Fruit fly (Drosophila melanogaster) whole organism, embryonic: ENCODE data around the gene Plzf.

Experiments used
- Atf-2 ChIP-seq: fragments of 200-800 bp; sonication (Bioruptor generic); optimal IDR thresholded peaks from 2 replicates; lab custom pipeline; 2016; ENCODE audit warnings: missing biosample characterization, missing genetic modification characterization
- Blimp-1 ChIP-seq: fragments of 200-800 bp; sonication (Bioruptor generic); optimal IDR thresholded peaks from 3 replicates; lab custom pipeline; 2018; ENCODE audit warnings: missing biosample characterization, missing genetic modification characterization, mild to moderate bottlenecking, moderate library complexity, missing genetic modification reagents
- CG10462 ChIP-seq: fragments of 200-800 bp; sonication (Bioruptor generic); optimal IDR thresholded peaks from 2 replicates; lab custom pipeline; 2016; ENCODE audit warnings: missing biosample characterization, missing genetic modification characterization
- CG11093 ChIP-seq: fragments of 200-800 bp; sonication (Bioruptor generic); IDR thresholded peaks from 3 replicates; pipeline ENCODE4 v1.3.6; 2022; ENCODE audit warnings: missing biosample characterization, missing genetic modification characterization
- CG12155 ChIP-seq: fragments of 200-800 bp; sonication (Bioruptor generic); optimal IDR thresholded peaks from 3 replicates; lab custom pipeline; 2016; ENCODE audit warnings: missing biosample characterization, missing genetic modification characterization
- CG1233 ChIP-seq: fragments of 200-800 bp; sonication (Bioruptor generic); optimal IDR thresholded peaks from 4 replicates; lab custom pipeline; 2018; ENCODE audit warnings: missing biosample characterization, mild to moderate bottlenecking, missing genetic modification characterization
- CG14965 ChIP-seq: fragments of 200-800 bp; sonication (Bioruptor generic); optimal IDR thresholded peaks from 2 replicates; lab custom pipeline; 2016; ENCODE audit warnings: missing biosample characterization, missing genetic modification characterization, borderline replicate concordance
- CG1529 ChIP-seq: fragments of 200-800 bp; sonication (Bioruptor generic); optimal IDR thresholded peaks from 3 replicates; lab custom pipeline; 2018; ENCODE audit warnings: missing biosample characterization, missing genetic modification characterization
- CG16815 ChIP-seq: fragments of 200-800 bp; sonication (Bioruptor generic); optimal IDR thresholded peaks from 3 replicates; lab custom pipeline; 2017; ENCODE audit warnings: missing biosample characterization, mild to moderate bottlenecking, missing genetic modification characterization
- CG18599 ChIP-seq: fragments of 200-800 bp; sonication (Bioruptor generic); optimal IDR thresholded peaks from 3 replicates; lab custom pipeline; 2017; ENCODE audit warnings: missing biosample characterization, missing genetic modification characterization, mild to moderate bottlenecking, moderate library complexity, missing genetic modification reagents
- CG2199 ChIP-seq: fragments of 200-800 bp; sonication (Bioruptor generic); IDR thresholded peaks from 3 replicates; pipeline ENCODE4 v1.3.6; 2022; ENCODE audit warnings: missing biosample characterization, missing genetic modification characterization
- CG30431 ChIP-seq: fragments of 200-800 bp; sonication (Bioruptor generic); optimal IDR thresholded peaks from 2 replicates; lab custom pipeline; 2017; ENCODE audit warnings: missing biosample characterization, missing genetic modification characterization
- CG32772 ChIP-seq: fragments of 200-800 bp; sonication (Bioruptor generic); IDR thresholded peaks from 2 replicates; pipeline ENCODE4 v1.3.6; 2022; ENCODE audit warnings: missing biosample characterization, missing genetic modification characterization
- CG3407 ChIP-seq: fragments of 200-800 bp; sonication (Bioruptor generic); optimal IDR thresholded peaks from 2 replicates; lab custom pipeline; 2018; ENCODE audit warnings: missing biosample characterization, mild to moderate bottlenecking, missing genetic modification characterization
- CG34376 ChIP-seq: fragments of 200-800 bp; sonication (Bioruptor generic); optimal IDR thresholded peaks from 2 replicates; lab custom pipeline; 2018; ENCODE audit warnings: missing biosample characterization, mild to moderate bottlenecking, missing genetic modification characterization
- CG3995 ChIP-seq: fragments of 200-800 bp; sonication (Bioruptor generic); optimal IDR thresholded peaks from 3 replicates; lab custom pipeline; 2016; ENCODE audit warnings: missing biosample characterization, missing genetic modification characterization
- CG4404 ChIP-seq: fragments of 200-800 bp; sonication (Bioruptor generic); IDR thresholded peaks from 2 replicates; pipeline ENCODE4 v1.3.6; 2022; ENCODE audit warnings: missing biosample characterization, missing genetic modification characterization
- CG4820 ChIP-seq: fragments of 200-800 bp; sonication (Bioruptor generic); optimal IDR thresholded peaks from 3 replicates; lab custom pipeline; 2016; ENCODE audit warnings: missing biosample characterization, missing genetic modification characterization
- CG5180 ChIP-seq: fragments of 200-800 bp; sonication (Bioruptor generic); optimal IDR thresholded peaks from 3 replicates; lab custom pipeline; 2017; ENCODE audit warnings: missing biosample characterization, missing genetic modification characterization, mild to moderate bottlenecking, moderate library complexity, missing genetic modification reagents
- CG6765 ChIP-seq: fragments of 200-800 bp; sonication (Bioruptor generic); optimal IDR thresholded peaks from 3 replicates; lab custom pipeline; 2017; ENCODE audit warnings: missing biosample characterization, mild to moderate bottlenecking, missing genetic modification characterization
- CG7357 ChIP-seq: fragments of 200-800 bp; sonication (Bioruptor generic); IDR thresholded peaks from 3 replicates; pipeline ENCODE4 v1.3.6; 2022; ENCODE audit warnings: missing biosample characterization, missing genetic modification characterization
- CG7745 ChIP-seq: fragments of 200-800 bp; sonication (Bioruptor generic); optimal IDR thresholded peaks from 2 replicates; lab custom pipeline; 2018; ENCODE audit warnings: missing biosample characterization, mild to moderate bottlenecking, missing genetic modification characterization, moderate library complexity
- CG9609 ChIP-seq: fragments of 200-800 bp; sonication (Bioruptor generic); optimal IDR thresholded peaks from 3 replicates; lab custom pipeline; 2016; ENCODE audit warnings: missing biosample characterization, missing genetic modification characterization
- Dref ChIP-seq: fragments of 200-800 bp; sonication (Bioruptor generic); IDR thresholded peaks from 2 replicates; pipeline ENCODE4 v1.3.6; 2022; ENCODE audit warnings: missing biosample characterization, missing genetic modification characterization
- Gug ChIP-seq: fragments of 200-800 bp; sonication (Bioruptor generic); IDR thresholded peaks from 4 replicates; pipeline ENCODE4 v1.3.6; 2022; ENCODE audit warnings: missing biosample characterization, missing genetic modification characterization
- Hand ChIP-seq: fragments of 200-800 bp; sonication (Bioruptor generic); optimal IDR thresholded peaks from 2 replicates; lab custom pipeline; 2017; ENCODE audit warnings: mild to moderate bottlenecking, missing biosample characterization, missing genetic modification reagents, missing genetic modification characterization
- Kr ChIP-seq: fragments of 200-800 bp; sonication (Bioruptor generic); optimal IDR thresholded peaks from 2 replicates; lab custom pipeline; 2017; ENCODE audit warnings: missing biosample characterization, mild to moderate bottlenecking, missing genetic modification characterization
- Med ChIP-seq: fragments of 200-800 bp; sonication (Bioruptor generic); peaks from one replicate; lab custom pipeline; 2016; ENCODE audit warnings: missing biosample characterization, missing genetic modification characterization, mild to moderate bottlenecking, inconsistent platforms, moderate library complexity
- Meics ChIP-seq: fragments of 200-800 bp; sonication (Bioruptor generic); optimal IDR thresholded peaks from 2 replicates; lab custom pipeline; 2017; ENCODE audit warnings: missing biosample characterization, mild to moderate bottlenecking, missing genetic modification characterization
- NC2β ChIP-seq: fragments of 200-800 bp; sonication (Bioruptor generic); optimal IDR thresholded peaks from 2 replicates; lab custom pipeline; 2016; ENCODE audit warnings: missing biosample characterization, missing genetic modification characterization
- Nf-YB ChIP-seq: fragments of 200-800 bp; sonication (Bioruptor generic); optimal IDR thresholded peaks from 3 replicates; lab custom pipeline; 2019; ENCODE audit warnings: missing biosample characterization, mild to moderate bottlenecking, missing genetic modification characterization, moderate library complexity
- Opbp ChIP-seq: fragments of 200-800 bp; sonication (Bioruptor generic); IDR thresholded peaks from 3 replicates; pipeline ENCODE4 v1.3.6; 2022; ENCODE audit warnings: missing biosample characterization, missing genetic modification characterization; ENCODE audit not compliant: partially characterized antibody
- Rfx ChIP-seq: fragments of 200-800 bp; sonication (Bioruptor generic); IDR thresholded peaks from 2 replicates; pipeline ENCODE4 v1.3.6; 2022; ENCODE audit warnings: missing biosample characterization, missing genetic modification characterization
- Xrp1 ChIP-seq: fragments of 200-800 bp; sonication (Bioruptor generic); IDR thresholded peaks from 2 replicates; pipeline ENCODE4 v1.3.6; 2022; ENCODE audit warnings: missing biosample characterization, missing genetic modification characterization
- ac ChIP-seq: fragments of 200-800 bp; sonication (Bioruptor generic); optimal IDR thresholded peaks from 3 replicates; lab custom pipeline; 2017; ENCODE audit warnings: missing biosample characterization, mild to moderate bottlenecking, missing genetic modification characterization
- btn ChIP-seq: fragments of 200-800 bp; sonication (Bioruptor generic); optimal IDR thresholded peaks from 2 replicates; lab custom pipeline; 2016; ENCODE audit warnings: missing biosample characterization, missing genetic modification characterization
- cwo ChIP-seq: fragments of 200-800 bp; sonication (Bioruptor generic); optimal IDR thresholded peaks from 3 replicates; lab custom pipeline; 2017; ENCODE audit warnings: missing biosample characterization, missing genetic modification characterization, mild to moderate bottlenecking, moderate library complexity, missing genetic modification reagents
- ewg ChIP-seq: fragments of 200-800 bp; sonication (Bioruptor generic); optimal IDR thresholded peaks from 3 replicates; lab custom pipeline; 2017; ENCODE audit warnings: mild to moderate bottlenecking, missing biosample characterization, missing genetic modification reagents, missing genetic modification characterization
- ftz-f1 ChIP-seq: fragments of 200-800 bp; sonication (Bioruptor generic); optimal IDR thresholded peaks from 2 replicates; lab custom pipeline; 2016; ENCODE audit warnings: missing biosample characterization, missing genetic modification characterization
- knrl ChIP-seq: fragments of 200-800 bp; sonication (Bioruptor generic); IDR thresholded peaks from 3 replicates; pipeline ENCODE4 v1.3.6; 2022; ENCODE audit warnings: missing biosample characterization, missing genetic modification characterization; ENCODE audit not compliant: partially characterized antibody
- nerfin-1 ChIP-seq: fragments of 200-800 bp; sonication (Bioruptor generic); optimal IDR thresholded peaks from 3 replicates; lab custom pipeline; 2019; ENCODE audit warnings: missing biosample characterization, mild to moderate bottlenecking, missing genetic modification characterization, moderate library complexity
- nom ChIP-seq: fragments of 200-800 bp; sonication (Bioruptor generic); optimal IDR thresholded peaks from 2 replicates; lab custom pipeline; 2017; ENCODE audit warnings: missing biosample characterization, missing genetic modification characterization, mild to moderate bottlenecking, moderate library complexity, missing genetic modification reagents
- ro ChIP-seq: fragments of 200-800 bp; sonication (Bioruptor generic); IDR thresholded peaks from 2 replicates; pipeline ENCODE4 v1.3.6; 2022; ENCODE audit warnings: missing biosample characterization, missing genetic modification characterization
- slbo ChIP-seq: fragments of 200-800 bp; sonication (Bioruptor generic); IDR thresholded peaks from 2 replicates; pipeline ENCODE4 v1.3.6; 2022; ENCODE audit warnings: missing biosample characterization, missing genetic modification characterization
- tgo ChIP-seq: fragments of 200-800 bp; sonication (Bioruptor generic); IDR thresholded peaks from 3 replicates; pipeline ENCODE4 v1.3.6; 2022; ENCODE audit warnings: missing biosample characterization, missing genetic modification characterization
- ttk ChIP-seq: fragments of 200-800 bp; sonication (Bioruptor generic); IDR thresholded peaks from 2 replicates; pipeline ENCODE4 v2.1.2; 2022; ENCODE audit warnings: missing biosample characterization, missing genetic modification characterization
- wek ChIP-seq: fragments of 200-800 bp; sonication (Bioruptor generic); optimal IDR thresholded peaks from 3 replicates; lab custom pipeline; 2018; ENCODE audit warnings: missing biosample characterization, mild to moderate bottlenecking, missing genetic modification characterization, moderate library complexity
- zen ChIP-seq: fragments of 200-800 bp; sonication (Bioruptor generic); optimal IDR thresholded peaks from 3 replicates; lab custom pipeline; 2018; ENCODE audit warnings: missing biosample characterization, mild to moderate bottlenecking, missing genetic modification characterization, moderate library complexity

Plzf gene

dm6 chr2L:12045941-12046855 lies 2.5 kb downstream of the Plzf start, which contains the start of gene CG6770 (continued):
- TF ChIP-seq Med (GFP tag; lab: Kevin White, UChicago) (peak; percentile 92), ftz-f1 (GFP tag; lab: Kevin White, UChicago) (peak; percentile 12), ac (GFP tag; lab: Kevin White, UChicago) (peak; percentile 28), ewg (GFP tag; lab: Kevin White, UChicago) (peak; percentile 62), CG10462 (peak; percentile 14), CG16815 (GFP tag; lab: Kevin White, UChicago) (peak; percentile 2), Hand (GFP tag; lab: Kevin White, UChicago) (peak; percentile 92), Meics (GFP tag; lab: Kevin White, UChicago) (peak; percentile 91), cwo (GFP tag; lab: Kevin White, UChicago) (peak; percentile 86), CG1529 (GFP tag; lab: Kevin White, UChicago) (peak; percentile 56), nerfin-1 (tag; lab: Kevin White, UChicago) (peak; percentile 36), CG1233 (GFP tag; lab: Kevin White, UChicago) (peak; percentile 43), CG6765 (GFP tag; lab: Kevin White, UChicago) (peak; percentile 89), CG9609 (GFP tag; lab: Kevin White, UChicago) (peak; percentile 48), CG34376 (peak; percentile 84), Rfx (GFP tag; lab: Robert Waterston, UW) (peak; percentile 94), knrl (GFP tag; lab: Robert Waterston, UW) (no peak), Kr (no peak), CG3407 (GFP tag; lab: Kevin White, UChicago) (peak; percentile 55), ttk (peak; percentile 81), CG4404 (GFP tag; lab: Robert Waterston, UW) (peak; percentile 57; the same call in 1 of the 2 replicates), CG18599 (GFP tag; lab: Kevin White, UChicago) (peak; percentile 92), Gug (no peak; the same call in 3 of the 4 replicates), Nf-YB (peak; percentile 67), CG32772 (GFP tag; lab: Robert Waterston, UW) (peak; percentile 72), wek (GFP tag; lab: Kevin White, UChicago) (no peak), CG7745 (tag; lab: Kevin White, UChicago) (no peak), nom (GFP tag; lab: Kevin White, UChicago) (peak; percentile 70), ro (GFP tag; lab: Robert Waterston, UW) (no peak), CG4820 (GFP tag; lab: Kevin White, UChicago) (peak; percentile 27), CG30431 (GFP tag; lab: Kevin White, UChicago) (peak; percentile 32), CG12155 (GFP tag; lab: Kevin White, UChicago) (peak; percentile 60), CG7357 (GFP tag; lab: Robert Waterston, UW) (peak; percentile 42; the same call in 1 of the 3 replicates), CG2199 (GFP tag; lab: Robert Waterston, UW) (no peak), CG11093 (GFP tag; lab: Robert Waterston, UW) (peak; percentile 73; the same call in 2 of the 3 replicates), slbo (peak; percentile 85), NC2β (GFP tag; lab: Kevin White, UChicago) (peak; percentile 7), Xrp1 (GFP tag; lab: Robert Waterston, UW) (peak; percentile 78), CG5180 (GFP tag; lab: Kevin White, UChicago) (peak; percentile 64), btn (GFP tag; lab: Kevin White, UChicago) (no peak), Dref (GFP tag; lab: Robert Waterston, UW) (0 out of 2 replicates have a peak, but pooled peaks have one; percentile 4), Atf-2 (GFP tag; lab: Kevin White, UChicago) (no peak), Blimp-1 (peak; percentile 57), tgo (GFP tag; lab: Robert Waterston, UW) (peak; percentile 88), CG14965 (GFP tag; lab: Kevin White, UChicago) (no peak), zen (tag; lab: Kevin White, UChicago) (peak; percentile 27), CG3995 (GFP tag; lab: Kevin White, UChicago) (peak; percentile 25), Opbp (GFP tag; lab: Robert Waterston, UW) (0 out of 3 replicates have a peak, but pooled peaks have one; percentile 51)
